Fruit fly (Drosophila melanogaster) whole organism, embryonic: ENCODE results near the gene CG10694.

Experiments used
- Aef1 ChIP-seq: fragments of 200-800 bp; sonication (Bioruptor generic); IDR thresholded peaks from 3 replicates; pipeline ENCODE4 v1.3.6; 2022; ENCODE audit warnings: missing biosample characterization, missing genetic modification characterization
- CG10209 ChIP-seq: fragments of 200-800 bp; sonication (Bioruptor generic); optimal IDR thresholded peaks from 3 replicates; lab custom pipeline; 2017; ENCODE audit warnings: missing biosample characterization, mild to moderate bottlenecking, missing genetic modification characterization, missing genetic modification reagents
- CG11504 ChIP-seq: fragments of 200-800 bp; sonication (Bioruptor generic); optimal IDR thresholded peaks from 3 replicates; lab custom pipeline; 2019; ENCODE audit warnings: missing biosample characterization, mild to moderate bottlenecking, missing genetic modification characterization, moderate library complexity
- CG11723 ChIP-seq: fragments of 200-800 bp; sonication (Bioruptor generic); optimal IDR thresholded peaks from 2 replicates; lab custom pipeline; 2017; ENCODE audit warnings: missing biosample characterization, mild to moderate bottlenecking, missing genetic modification characterization
- CG12659 ChIP-seq: fragments of 200-800 bp; sonication (Bioruptor generic); optimal IDR thresholded peaks from 3 replicates; lab custom pipeline; 2017; ENCODE audit warnings: mild to moderate bottlenecking, missing biosample characterization, missing genetic modification reagents, missing genetic modification characterization
- CG13287 ChIP-seq: fragments of 200-800 bp; sonication (Bioruptor generic); IDR thresholded peaks from 2 replicates; pipeline ENCODE4 v1.3.6; 2022; ENCODE audit warnings: missing biosample characterization, missing genetic modification characterization; ENCODE audit not compliant: partially characterized antibody
- CG13424 ChIP-seq: fragments of 200-800 bp; sonication (Bioruptor generic); optimal IDR thresholded peaks from 2 replicates; lab custom pipeline; 2019; ENCODE audit warnings: missing biosample characterization, mild to moderate bottlenecking, missing genetic modification characterization, moderate library complexity
- CG15073 ChIP-seq: fragments of 200-800 bp; sonication (Bioruptor generic); optimal IDR thresholded peaks from 2 replicates; lab custom pipeline; 2016; ENCODE audit warnings: missing biosample characterization, missing genetic modification characterization
- CG15269 ChIP-seq: fragments of 200-800 bp; sonication (Bioruptor generic); optimal IDR thresholded peaks from 2 replicates; lab custom pipeline; 2018; ENCODE audit warnings: missing biosample characterization, mild to moderate bottlenecking, missing genetic modification characterization, moderate library complexity
- CG17361 ChIP-seq: fragments of 200-800 bp; sonication (Bioruptor generic); IDR thresholded peaks from 3 replicates; pipeline ENCODE4 v1.3.6; 2022; ENCODE audit warnings: missing biosample characterization, missing genetic modification characterization
- CG18262 ChIP-seq: fragments of 200-800 bp; optimal IDR thresholded peaks from 3 replicates; lab custom pipeline; 2019; ENCODE audit warnings: missing biosample characterization, mild to moderate bottlenecking, missing genetic modification characterization, moderate library complexity
- CG18476 ChIP-seq: fragments of 200-800 bp; sonication (Bioruptor generic); optimal IDR thresholded peaks from 2 replicates; lab custom pipeline; 2016; ENCODE audit warnings: missing biosample characterization, mild to moderate bottlenecking, missing genetic modification characterization
- CG18619 ChIP-seq: fragments of 200-800 bp; sonication (Bioruptor generic); optimal IDR thresholded peaks from 3 replicates; lab custom pipeline; 2017; ENCODE audit warnings: missing biosample characterization, mild to moderate bottlenecking, missing genetic modification characterization
- CG3847 ChIP-seq: fragments of 200-800 bp; sonication (Bioruptor generic); IDR thresholded peaks from 2 replicates; pipeline ENCODE4 v1.3.6; 2022; ENCODE audit warnings: missing biosample characterization, missing genetic modification characterization
- CG3995 ChIP-seq: fragments of 200-800 bp; sonication (Bioruptor generic); optimal IDR thresholded peaks from 3 replicates; lab custom pipeline; 2016; ENCODE audit warnings: missing biosample characterization, missing genetic modification characterization
- CG6689 ChIP-seq: fragments of 200-800 bp; sonication (Bioruptor generic); IDR thresholded peaks from 2 replicates; pipeline ENCODE4 v1.3.6; 2022; ENCODE audit warnings: missing biosample characterization, missing genetic modification characterization
- CG7556 ChIP-seq: fragments of 200-800 bp; sonication (Bioruptor generic); optimal IDR thresholded peaks from 2 replicates; lab custom pipeline; 2017; ENCODE audit warnings: missing biosample characterization, mild to moderate bottlenecking, missing genetic modification characterization
- CG9215 ChIP-seq: fragments of 200-800 bp; sonication (Bioruptor generic); IDR thresholded peaks from 2 replicates; pipeline ENCODE4 v1.3.6; 2022; ENCODE audit warnings: missing biosample characterization, missing genetic modification characterization
- CG9437 ChIP-seq: fragments of 200-800 bp; sonication (Bioruptor generic); optimal IDR thresholded peaks from 2 replicates; lab custom pipeline; 2018; ENCODE audit warnings: missing biosample characterization, mild to moderate bottlenecking, missing genetic modification characterization
- CG9817 ChIP-seq: fragments of 200-800 bp; sonication (Bioruptor generic); optimal IDR thresholded peaks from 2 replicates; lab custom pipeline; 2018; ENCODE audit warnings: missing biosample characterization, mild to moderate bottlenecking, missing genetic modification characterization, moderate library complexity
- CkIIα-i1 ChIP-seq: fragments of 200-800 bp; sonication (Bioruptor generic); IDR thresholded peaks from 2 replicates; pipeline ENCODE4 v1.3.6; 2022; ENCODE audit warnings: missing biosample characterization, missing genetic modification characterization
- D ChIP-seq, 2 experiments: fragments of 200-800 bp in 1 of 2; fragments of >200 bp in 1 of 2; sonication (Bioruptor generic) in 1 of 2; optimal IDR thresholded peaks; 2 replicates in 1 of 2; 3 replicates in 1 of 2; lab custom pipeline; 2017; ENCODE audit warnings: mild to moderate bottlenecking in 1 of 2, missing biosample characterization in 1 of 2, missing genetic modification characterization in 1 of 2, missing genetic modification reagents in 1 of 2
- D19A ChIP-seq: fragments of 200-800 bp; optimal IDR thresholded peaks from 3 replicates; lab custom pipeline; 2019; ENCODE audit warnings: missing biosample characterization, mild to moderate bottlenecking, missing genetic modification characterization, moderate library complexity
- Fer2 ChIP-seq: fragments of 200-800 bp; sonication (Bioruptor generic); optimal IDR thresholded peaks from 2 replicates; lab custom pipeline; 2018; ENCODE audit warnings: missing biosample characterization, mild to moderate bottlenecking, missing genetic modification characterization, moderate library complexity
- Gug ChIP-seq: fragments of 200-800 bp; sonication (Bioruptor generic); IDR thresholded peaks from 4 replicates; pipeline ENCODE4 v1.3.6; 2022; ENCODE audit warnings: missing biosample characterization, missing genetic modification characterization
- Hand ChIP-seq: fragments of 200-800 bp; sonication (Bioruptor generic); optimal IDR thresholded peaks from 2 replicates; lab custom pipeline; 2017; ENCODE audit warnings: mild to moderate bottlenecking, missing biosample characterization, missing genetic modification reagents, missing genetic modification characterization
- Hmr ChIP-seq: fragments of 200-800 bp; sonication (Bioruptor generic); optimal IDR thresholded peaks from 3 replicates; lab custom pipeline; 2017; ENCODE audit warnings: mild to moderate bottlenecking, missing biosample characterization, missing genetic modification reagents, missing genetic modification characterization
- Hr51 ChIP-seq, 2 experiments: fragments of 200-800 bp; sonication (Bioruptor generic); optimal IDR thresholded peaks; 2 replicates in 1 of 2; 3 replicates in 1 of 2; lab custom pipeline; 2016 to 2018; ENCODE audit warnings: missing biosample characterization in 2 of 2, missing genetic modification characterization in 2 of 2, mild to moderate bottlenecking in 1 of 2, moderate library complexity in 1 of 2
- Meics ChIP-seq: fragments of 200-800 bp; sonication (Bioruptor generic); optimal IDR thresholded peaks from 2 replicates; lab custom pipeline; 2017; ENCODE audit warnings: missing biosample characterization, mild to moderate bottlenecking, missing genetic modification characterization
- Oli ChIP-seq: fragments of 200-800 bp; sonication (Bioruptor generic); optimal IDR thresholded peaks from 2 replicates; lab custom pipeline; 2018; ENCODE audit warnings: missing biosample characterization, mild to moderate bottlenecking, missing genetic modification characterization, moderate library complexity
- Pdp1 ChIP-seq, 2 experiments: fragments of 200-800 bp; sonication (Bioruptor generic); optimal IDR thresholded peaks; 3 replicates each; lab custom pipeline; 2016; ENCODE audit warnings: missing biosample characterization in 2 of 2, missing genetic modification characterization in 2 of 2, mild to moderate bottlenecking in 1 of 2, moderate library complexity in 1 of 2
- Rfx ChIP-seq: fragments of 200-800 bp; sonication (Bioruptor generic); IDR thresholded peaks from 2 replicates; pipeline ENCODE4 v1.3.6; 2022; ENCODE audit warnings: missing biosample characterization, missing genetic modification characterization
- Scr ChIP-seq: fragments of 200-800 bp; sonication (Bioruptor generic); IDR thresholded peaks from 2 replicates; pipeline ENCODE4 v1.3.6; 2022; ENCODE audit warnings: missing biosample characterization, missing genetic modification characterization; ENCODE audit not compliant: partially characterized antibody
- Sox102F ChIP-seq: fragments of 200-800 bp; sonication (Bioruptor generic); optimal IDR thresholded peaks from 2 replicates; lab custom pipeline; 2018; ENCODE audit warnings: missing biosample characterization, mild to moderate bottlenecking, missing genetic modification characterization, moderate library complexity
- Xbp1 ChIP-seq: fragments of 200-800 bp; sonication (Bioruptor generic); optimal IDR thresholded peaks from 3 replicates; lab custom pipeline; 2016; ENCODE audit warnings: missing biosample characterization, mild to moderate bottlenecking, missing genetic modification characterization
- Xrp1 ChIP-seq: fragments of 200-800 bp; sonication (Bioruptor generic); IDR thresholded peaks from 2 replicates; pipeline ENCODE4 v1.3.6; 2022; ENCODE audit warnings: missing biosample characterization, missing genetic modification characterization
- ap ChIP-seq: fragments of 200-800 bp; sonication (Bioruptor generic); IDR thresholded peaks from 2 replicates; pipeline ENCODE4 v1.3.6; 2022; ENCODE audit warnings: missing biosample characterization, missing genetic modification characterization
- dimm ChIP-seq: fragments of 200-800 bp; sonication (Bioruptor generic); IDR thresholded peaks from 2 replicates; pipeline ENCODE4 v1.3.6; 2022; ENCODE audit warnings: missing biosample characterization, missing genetic modification characterization
- dmrt11E ChIP-seq: fragments of 200-800 bp; sonication (Bioruptor generic); optimal IDR thresholded peaks from 3 replicates; lab custom pipeline; 2018; ENCODE audit warnings: missing biosample characterization, mild to moderate bottlenecking, missing genetic modification characterization, moderate library complexity
- gem ChIP-seq: fragments of 200-800 bp; sonication (Bioruptor generic); optimal IDR thresholded peaks from 2 replicates; lab custom pipeline; 2019; ENCODE audit warnings: missing biosample characterization, mild to moderate bottlenecking, missing genetic modification characterization, moderate library complexity
- grau ChIP-seq: fragments of 200-800 bp; optimal IDR thresholded peaks from 3 replicates; lab custom pipeline; 2019; ENCODE audit warnings: missing biosample characterization, mild to moderate bottlenecking, missing genetic modification characterization, moderate library complexity
- gsb-n ChIP-seq: fragments of 200-800 bp; sonication (Bioruptor generic); optimal IDR thresholded peaks from 3 replicates; lab custom pipeline; 2018; ENCODE audit warnings: missing biosample characterization, mild to moderate bottlenecking, missing genetic modification characterization
- lab ChIP-seq: fragments of 200-800 bp; sonication (Bioruptor generic); optimal IDR thresholded peaks from 3 replicates; lab custom pipeline; 2017; ENCODE audit warnings: missing biosample characterization, missing genetic modification characterization, mild to moderate bottlenecking, moderate library complexity, missing genetic modification reagents
- lilli ChIP-seq: fragments of 200-800 bp; sonication (Bioruptor generic); optimal IDR thresholded peaks from 3 replicates; lab custom pipeline; 2016; ENCODE audit warnings: missing biosample characterization, missing genetic modification characterization
- nmo ChIP-seq: fragments of 200-800 bp; sonication (Bioruptor generic); optimal IDR thresholded peaks from 2 replicates; lab custom pipeline; 2018; ENCODE audit warnings: missing biosample characterization, mild to moderate bottlenecking, missing genetic modification characterization, moderate library complexity
- odd ChIP-seq: fragments of 200-800 bp; sonication (Bioruptor generic); optimal IDR thresholded peaks from 2 replicates; lab custom pipeline; 2017; ENCODE audit warnings: missing biosample characterization, mild to moderate bottlenecking, missing genetic modification characterization
- unpg ChIP-seq: fragments of 200-800 bp; sonication (Bioruptor generic); optimal IDR thresholded peaks from 3 replicates; lab custom pipeline; 2018; ENCODE audit warnings: missing biosample characterization, mild to moderate bottlenecking, missing genetic modification characterization, moderate library complexity
- vnd ChIP-seq: fragments of 200-800 bp; sonication (Bioruptor generic); IDR thresholded peaks from 3 replicates; pipeline ENCODE4 v1.3.6; 2022; ENCODE audit warnings: missing biosample characterization, missing genetic modification characterization; ENCODE audit not compliant: partially characterized antibody
- vvl ChIP-seq: fragments of 200-800 bp; sonication (Bioruptor generic); IDR thresholded peaks from 2 replicates; pipeline ENCODE4 v1.3.6; 2022; ENCODE audit warnings: missing biosample characterization, missing genetic modification characterization

Gene CG10694

dm6 chr3R:24093430-24093829, 13.8 kb upstream of the CG10694 start:
- TF ChIP-seq CG12659 (peak; percentile 31), lab (GFP tag; lab: Kevin White, UChicago) (peak; percentile 16), Hmr (GFP tag; lab: Kevin White, UChicago) (peak; percentile 40), Xbp1 (GFP tag; lab: Kevin White, UChicago) (peak; percentile 38), CG15269 (tag; lab: Kevin White, UChicago) (peak; percentile 62), CG9215 (no peak), CG18476 (GFP tag; lab: Kevin White, UChicago) (no peak), gem (tag; lab: Kevin White, UChicago) (peak; percentile 58), ap (GFP tag; lab: Robert Waterston, UW) (no peak), CG6689 (GFP tag; lab: Robert Waterston, UW) (no peak), CkIIα-i1 (GFP tag; lab: Robert Waterston, UW) (no peak), dmrt11E (tag; lab: Kevin White, UChicago) (no peak), CG11723 (no peak), CG13287 (GFP tag; lab: Robert Waterston, UW) (no peak), Meics (GFP tag; lab: Kevin White, UChicago) (peak; percentile 19), odd (GFP tag; lab: Kevin White, UChicago) (peak; percentile 39), Fer2 (tag; lab: Kevin White, UChicago) (no peak), CG13424 (tag; lab: Kevin White, UChicago) (peak; percentile 43), CG10209 (GFP tag; lab: Kevin White, UChicago) (no peak), Xrp1 (GFP tag; lab: Robert Waterston, UW) (no peak), CG15073 (GFP tag; lab: Kevin White, UChicago) (no peak), unpg (GFP tag; lab: Kevin White, UChicago) (peak; percentile 14), Oli (tag; lab: Kevin White, UChicago) (peak; percentile 38), CG9817 (no peak), Aef1 (GFP tag; lab: Robert Waterston, UW) (no peak), Hr51 (GFP tag; optimal IDR thresholded peaks at IDR 0.05; lab: Kevin White, UChicago) (peak in 1 of 2 experiments; percentile 52), nmo (peak; percentile 6), Rfx (peak; percentile 33; the same call in 1 of the 2 replicates), Hand (GFP tag; lab: Kevin White, UChicago) (peak; percentile 38), Scr (GFP tag; lab: Robert Waterston, UW) (no peak), CG3847 (GFP tag; lab: Robert Waterston, UW) (peak; percentile 20; the same call in 1 of the 2 replicates), dimm (GFP tag; lab: Robert Waterston, UW) (no peak), CG18619 (GFP tag; lab: Kevin White, UChicago) (peak; percentile 36), CG3995 (GFP tag; lab: Kevin White, UChicago) (no peak), vvl (peak; percentile 17; the same call in 1 of the 2 replicates), grau (tag; lab: Kevin White, UChicago) (peak; percentile 63), CG18262 (peak; percentile 1), CG9437 (GFP tag; lab: Kevin White, UChicago) (no peak), CG7556 (GFP tag; lab: Kevin White, UChicago) (peak; percentile 61), vnd (GFP tag; lab: Robert Waterston, UW) (no peak), lilli (GFP tag; lab: Kevin White, UChicago) (peak; percentile 11), D19A (tag; lab: Kevin White, UChicago) (no peak), D (optimal IDR thresholded peaks at IDR 0.05; lab: Kevin White, UChicago) (no peak), D (GFP tag; optimal IDR thresholded peaks at IDR 0.05; lab: Kevin White, UChicago) (no peak), Gug (no peak), gsb-n (tag; lab: Kevin White, UChicago) (no peak), Pdp1 (GFP tag; optimal IDR thresholded peaks at IDR 0.05; lab: Kevin White, UChicago) (peak in 1 of 2 experiments; percentile 16), CG11504 (tag; lab: Kevin White, UChicago) (peak; percentile 66), Sox102F (peak; percentile 35), CG17361 (GFP tag; lab: Robert Waterston, UW) (peak; percentile 42; the same call in 1 of the 3 replicates)
